Worm (Caenorhabditis elegans) whole organism, L4 larva: ENCODE measurements around the gene fbl-1.

Source experiments
- D1046.2 ChIP-seq: fragments of 200-800 bp; sonication (Bioruptor generic); IDR thresholded peaks from 2 replicates; pipeline ENCODE4 v1.3.6; 2022; ENCODE audit warnings: missing genetic modification characterization, missing compliant biosample characterization
- ZK337.2 ChIP-seq: fragments of 200-800 bp; sonication (Bioruptor generic); IDR thresholded peaks from 2 replicates; pipeline ENCODE4 v1.3.6; 2022; ENCODE audit warnings: missing genetic modification reagents, missing genetic modification characterization, missing compliant biosample characterization
- ZK546.5 ChIP-seq, 2 experiments: sonication (generic microtip); optimal IDR thresholded peaks; 2 replicates each; lab custom pipeline; 2017; ENCODE audit warnings: missing biosample characterization in 2 of 2, missing genetic modification characterization in 2 of 2
- ceh-82 ChIP-seq: sonication (generic microtip); optimal IDR thresholded peaks from 2 replicates; lab custom pipeline; 2017; ENCODE audit warnings: missing biosample characterization, missing genetic modification characterization
- daf-16 ChIP-seq, 3 experiments: sonication (generic microtip); optimal IDR thresholded peaks; 2 replicates each; lab custom pipeline; 2016 to 2017; ENCODE audit warnings: missing genetic modification characterization in 3 of 3, missing genetic modification reagents in 3 of 3, mild to moderate bottlenecking in 2 of 3, missing compliant biosample characterization in 2 of 3, missing biosample characterization in 1 of 3, moderate library complexity in 1 of 3
- fkh-10 ChIP-seq: fragments of 150-350 bp; optimal IDR thresholded peaks from 2 replicates; lab custom pipeline; 2014; ENCODE audit warnings: missing biosample characterization, missing genetic modification reagents, missing genetic modification characterization
- vab-7 ChIP-seq: fragments of 200-800 bp; sonication (Bioruptor generic); IDR thresholded peaks from 2 replicates; pipeline ENCODE4 v1.3.6; 2022; ENCODE audit warnings: missing genetic modification reagents, missing genetic modification characterization, missing compliant biosample characterization

ce11 chrIV:9530768-9531167 lies 9.8 kb upstream of the fbl-1 start:
- TF ChIP-seq fkh-10 (GFP tag; lab: Kevin White, UChicago), result no peak
- no peak for TF ChIP-seq ZK337.2 (GFP tag; lab: Robert Waterston, UW)
- TF ChIP-seq ZK546.5 (tag; optimal IDR thresholded peaks at IDR 0.05; lab: Kevin White, UChicago), result no peak
- no peak for TF ChIP-seq D1046.2
- no peak for TF ChIP-seq daf-16 (GFP tag; optimal IDR thresholded peaks at IDR 0.05; lab: Kevin White, UChicago)
- TF ChIP-seq daf-16 (tag; optimal IDR thresholded peaks at IDR 0.05; lab: Kevin White, UChicago), result no peak
- no peak for TF ChIP-seq ceh-82 (tag; lab: Kevin White, UChicago)
- no peak for TF ChIP-seq vab-7 (GFP tag; lab: Robert Waterston, UW)
